Fruit fly (Drosophila melanogaster) S2 (cell line): Measurements from ENCODE around the gene CG6656.

Source experiments
- CG8478 ChIP-seq: fragments of >200 bp; optimal IDR thresholded peaks from 2 replicates; lab custom pipeline; 2018
- CTCF ChIP-seq, 2 experiments: fragments of >200 bp; optimal IDR thresholded peaks; 2 replicates each; lab custom pipeline; 2018

dm6 chr3R:21922244-21922643 is 47.2 kb downstream of the CG6656 start:
- TF ChIP-seq CTCF (optimal IDR thresholded peaks at IDR 0.05; lab: Kevin White, UChicago), result no peak
- TF ChIP-seq CG8478, result no peak
